Fruit fly (Drosophila melanogaster) S2 (cell line): ENCODE results near the gene UQCR-6.4L.

ENCODE experiments used
- CG8478 ChIP-seq: fragments of >200 bp; optimal IDR thresholded peaks from 2 replicates; lab custom pipeline; 2018
- CTCF ChIP-seq, 2 experiments: fragments of >200 bp; optimal IDR thresholded peaks; 2 replicates each; lab custom pipeline; 2018

DNA sequence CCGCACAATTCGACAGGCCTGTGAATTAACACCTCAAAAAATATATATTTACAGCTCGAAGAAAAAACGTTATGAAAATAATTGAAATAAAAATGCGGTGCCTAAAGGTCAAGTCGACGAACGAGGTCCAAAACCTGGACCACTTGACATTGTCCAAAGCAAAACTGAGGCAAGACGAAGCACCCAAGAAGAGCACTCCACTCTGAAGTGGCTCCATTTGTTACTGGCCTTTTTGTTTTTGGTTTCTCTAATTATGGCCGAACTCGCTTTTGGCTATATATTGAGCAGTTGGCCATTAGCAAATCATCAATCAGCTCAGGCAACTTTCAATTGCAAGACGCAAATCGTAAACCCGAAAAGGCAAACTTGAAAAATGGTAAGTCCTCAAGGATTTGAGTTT lies 10.0 kb upstream of the UQCR-6.4L start, which contains the start of gene CG4229:
- TF ChIP-seq CG8478 (lab: Kevin White, UChicago) = no peak
- TF ChIP-seq CTCF (optimal IDR thresholded peaks at IDR 0.05; lab: Kevin White, UChicago) = no peak
